Worm (Caenorhabditis elegans): ENCODE data around the gene pir-2.
A peak's percentile ranks its signal among the peaks of the same experiment; 100 is the strongest.

Gene pir-2

ce11 chrIII:9465424-9465823 lies 22.0 kb upstream of the pir-2 start, which contains the start of gene B0464.9 (continued):
- TF ChIP-seq efl-1 (optimal IDR thresholded peaks at IDR 0.05) (peak; percentile 49 to 63), efl-1 (GFP tag; optimal IDR thresholded peaks at IDR 0.05 in 1 of 2) (peak; percentile 70 to 95), ceh-63 (GFP tag; optimal IDR thresholded peaks at IDR 0.05) (no peak), lir-3 (tag; optimal IDR thresholded peaks at IDR 0.05; ENCODE audit: poor library complexity) (peak; percentile 90), snpc-4 (tag; optimal IDR thresholded peaks at IDR 0.05) (no peak), fos-1 (tag; optimal IDR thresholded peaks at IDR 0.05) (no peak), egl-27 (tag; optimal IDR thresholded peaks at IDR 0.05) (no peak), blmp-1 (tag; optimal IDR thresholded peaks at IDR 0.05) (peak; percentile 51), nhr-77 (tag; optimal IDR thresholded peaks at IDR 0.05) (no peak), nhr-76 (tag; optimal IDR thresholded peaks at IDR 0.05) (no peak), unc-86 (tag; optimal IDR thresholded peaks at IDR 0.05) (peak; percentile 48), efl-3 (GFP tag; optimal IDR thresholded peaks at IDR 0.05) (no peak), vab-15 (tag; optimal IDR thresholded peaks at IDR 0.05) (no peak), zip-4 (GFP tag; optimal IDR thresholded peaks at IDR 0.05) (no peak), nhr-237 (tag; optimal IDR thresholded peaks at IDR 0.05) (no peak), unc-62 (GFP tag; optimal IDR thresholded peaks at IDR 0.05) (no peak), nhr-12 (tag; optimal IDR thresholded peaks at IDR 0.05) (no peak), hlh-4 (tag; optimal IDR thresholded peaks at IDR 0.05) (peak; percentile 34), snu-23 (GFP tag; optimal IDR thresholded peaks at IDR 0.05) (peak; percentile 72), F16B12.6 (tag; optimal IDR thresholded peaks at IDR 0.05) (no peak), tlp-1 (tag; optimal IDR thresholded peaks at IDR 0.05) (no peak), nhr-84 (tag; optimal IDR thresholded peaks at IDR 0.05) (no peak), mef-2 (tag; optimal IDR thresholded peaks at IDR 0.05) (no peak), elt-2 (tag; optimal IDR thresholded peaks at IDR 0.05) (peak; percentile 29), zag-1 (tag; optimal IDR thresholded peaks at IDR 0.05) (no peak), ceh-90 (tag; optimal IDR thresholded peaks at IDR 0.05) (peak; percentile 91), ceh-88 (GFP tag; IDR thresholded peaks at IDR 0.05) (no peak), hlh-17 (GFP tag; optimal IDR thresholded peaks at IDR 0.05; ENCODE audit: borderline replicate concordance) (no peak), C16A3.4 (tag; optimal IDR thresholded peaks at IDR 0.05) (peak; percentile 2), Y116A8C.19 (tag; optimal IDR thresholded peaks at IDR 0.05; ENCODE audit: borderline replicate concordance) (peak; percentile 47), sox-4 (tag; optimal IDR thresholded peaks at IDR 0.05) (peak; percentile 88), sup-37 (GFP tag; optimal IDR thresholded peaks at IDR 0.05) (no peak), ztf-11 (tag; optimal IDR thresholded peaks at IDR 0.05) (peak in 1 of 2 experiments; percentile 87), hpl-2 (GFP tag; optimal IDR thresholded peaks at IDR 0.05) (no peak), nhr-47 (tag; optimal IDR thresholded peaks at IDR 0.05) (peak; percentile 83), ama-1 (optimal IDR thresholded peaks at IDR 0.05) (no peak), lin-13 (GFP tag; optimal IDR thresholded peaks at IDR 0.05) (no peak), skn-1 (tag; optimal IDR thresholded peaks at IDR 0.05) (peak; percentile 36), lin-35 (GFP tag; optimal IDR thresholded peaks at IDR 0.05) (peak; percentile 55 to 61), isw-1 (GFP tag; IDR thresholded peaks at IDR 0.05) (peak; percentile 46), dsc-1 (tag; optimal IDR thresholded peaks at IDR 0.05) (peak; percentile 78), ceh-82 (tag; optimal IDR thresholded peaks at IDR 0.05) (peak; percentile 31 to 66 (median 52)), nhr-71 (tag; optimal IDR thresholded peaks at IDR 0.05) (peak; percentile 84), lin-15B (tag; optimal IDR thresholded peaks at IDR 0.05) (peak; percentile 39), nhr-20 (tag; optimal IDR thresholded peaks at IDR 0.05) (peak; percentile 74), fkh-8 (tag; optimal IDR thresholded peaks at IDR 0.05) (peak; percentile 58), lin-14 (GFP tag; optimal IDR thresholded peaks at IDR 0.05) (peak; percentile 70), swsn-7 (tag; optimal IDR thresholded peaks at IDR 0.05) (peak; percentile 73), ztf-4 (tag; optimal IDR thresholded peaks at IDR 0.05) (no peak), pag-3 (tag; optimal IDR thresholded peaks at IDR 0.05; ENCODE audit: borderline replicate concordance, insufficient read depth) (no peak), pqm-1 (tag; optimal IDR thresholded peaks at IDR 0.05) (no peak), mep-1 (tag; optimal IDR thresholded peaks at IDR 0.05) (peak; percentile 74), unc-98 (GFP tag; IDR thresholded peaks at IDR 0.05) (peak; percentile 64; the same call in 1 of the 2 replicates), mab-9 (GFP tag; IDR thresholded peaks at IDR 0.05) (no peak)

All from whole organism, L1 larva.